Worm (Caenorhabditis elegans) whole organism, L1 larva: ENCODE results near the gene T08D2.8.

Experiments
- C16A3.4 ChIP-seq: fragments of 150-350 bp; optimal IDR thresholded peaks from 2 replicates; lab custom pipeline; 2014; ENCODE audit warnings: missing biosample characterization, missing genetic modification characterization
- ama-1 ChIP-seq: fragments of 150-350 bp; optimal IDR thresholded peaks from 2 replicates; lab custom pipeline; 2014
- egl-27 ChIP-seq, 2 experiments: fragments of 150-350 bp in 1 of 2; sonication (generic microtip); optimal IDR thresholded peaks; 3 replicates each; lab custom pipeline; 2017 to 2018; ENCODE audit warnings: missing biosample characterization in 2 of 2, missing genetic modification characterization in 2 of 2, missing genetic modification reagents in 2 of 2
- fkh-10 ChIP-seq: sonication (generic microtip); optimal IDR thresholded peaks from 2 replicates; lab custom pipeline; 2017; ENCODE audit warnings: missing biosample characterization, missing genetic modification reagents, missing genetic modification characterization
- fos-1 ChIP-seq: fragments of 150-350 bp; optimal IDR thresholded peaks from 2 replicates; lab custom pipeline; 2014; ENCODE audit warnings: missing biosample characterization, missing genetic modification characterization
- lir-3 ChIP-seq: sonication (generic microtip); optimal IDR thresholded peaks from 2 replicates; lab custom pipeline; 2016; ENCODE audit warnings: mild to moderate bottlenecking, missing genetic modification characterization, moderate library complexity, missing compliant biosample characterization; ENCODE audit not compliant: poor library complexity
- lsy-2 ChIP-seq, 2 experiments: fragments of 150-350 bp; optimal IDR thresholded peaks; 2 replicates each; lab custom pipeline; 2014; ENCODE audit warnings: missing biosample characterization in 2 of 2, missing genetic modification characterization in 2 of 2
- nhr-237 ChIP-seq: fragments of 150-350 bp; optimal IDR thresholded peaks from 2 replicates; lab custom pipeline; 2014; ENCODE audit warnings: missing biosample characterization, missing genetic modification characterization
- nhr-76 ChIP-seq: sonication (generic microtip); optimal IDR thresholded peaks from 2 replicates; lab custom pipeline; 2017; ENCODE audit warnings: missing biosample characterization, missing genetic modification characterization
- tbx-2 ChIP-seq: sonication (generic microtip); optimal IDR thresholded peaks from 2 replicates; lab custom pipeline; 2016; ENCODE audit warnings: missing genetic modification characterization, missing compliant biosample characterization
- unc-130 ChIP-seq: fragments of 150-350 bp; optimal IDR thresholded peaks from 2 replicates; lab custom pipeline; 2017; ENCODE audit warnings: missing biosample characterization, missing genetic modification characterization, inconsistent platforms

DNA sequence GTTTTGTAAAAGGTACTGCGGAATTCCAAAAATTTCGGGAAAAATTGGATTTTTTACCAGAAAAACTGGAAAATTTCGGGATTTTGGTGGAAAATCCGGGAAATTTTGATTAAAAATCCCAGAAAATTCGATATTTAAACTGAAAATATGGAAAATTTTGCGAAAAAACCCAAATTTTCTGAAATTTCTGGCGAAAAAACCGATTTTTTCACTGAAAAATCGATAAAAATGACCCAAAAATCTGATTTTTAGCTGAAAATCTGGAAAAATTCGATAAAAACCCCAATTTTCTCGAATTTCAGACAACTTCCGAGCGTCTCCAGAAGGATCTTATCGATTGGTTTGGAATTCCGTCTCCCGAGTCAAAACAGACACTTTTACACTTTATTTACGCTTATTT is at the start of gene T08D2.8:
- TF ChIP-seq tbx-2 (no peak), fos-1 (tag; lab: Kevin White, UChicago) (no peak), lsy-2 (tag; optimal IDR thresholded peaks at IDR 0.05; lab: Kevin White, UChicago) (no peak), ama-1 (lab: Kevin White, UChicago) (no peak), nhr-76 (tag; lab: Kevin White, UChicago) (no peak), unc-130 (tag; lab: Kevin White, UChicago) (no peak), nhr-237 (tag; lab: Kevin White, UChicago) (no peak), fkh-10 (GFP tag; lab: Kevin White, UChicago) (no peak), egl-27 (tag; optimal IDR thresholded peaks at IDR 0.05; lab: Kevin White, UChicago) (no peak), lir-3 (tag; lab: Kevin White, UChicago) (no peak), C16A3.4 (tag; lab: Kevin White, UChicago) (no peak)
